Fruit fly (Drosophila melanogaster) whole organism, embryonic: Measurements from ENCODE around the gene drl.

ENCODE experiments used
- Bdp1 ChIP-seq: fragments of 200-800 bp; sonication (Bioruptor generic); optimal IDR thresholded peaks from 3 replicates; lab custom pipeline; 2016; ENCODE audit warnings: missing biosample characterization, missing genetic modification characterization
- CG10147 ChIP-seq: fragments of 200-800 bp; sonication (Bioruptor generic); optimal IDR thresholded peaks from 2 replicates; lab custom pipeline; 2019; ENCODE audit warnings: missing biosample characterization, mild to moderate bottlenecking, missing genetic modification characterization, moderate library complexity
- CG10431 ChIP-seq: fragments of 200-800 bp; sonication (Bioruptor generic); optimal IDR thresholded peaks from 3 replicates; lab custom pipeline; 2018; ENCODE audit warnings: missing biosample characterization, mild to moderate bottlenecking, missing genetic modification characterization
- CG10462 ChIP-seq: fragments of 200-800 bp; sonication (Bioruptor generic); optimal IDR thresholded peaks from 2 replicates; lab custom pipeline; 2016; ENCODE audit warnings: missing biosample characterization, missing genetic modification characterization
- CG10543 ChIP-seq: fragments of 200-800 bp; sonication (Bioruptor generic); optimal IDR thresholded peaks from 3 replicates; lab custom pipeline; 2017; ENCODE audit warnings: missing biosample characterization, mild to moderate bottlenecking, missing genetic modification characterization, moderate library complexity
- CG12391 ChIP-seq: fragments of 200-800 bp; sonication (Bioruptor generic); optimal IDR thresholded peaks from 3 replicates; lab custom pipeline; 2018; ENCODE audit warnings: missing biosample characterization, mild to moderate bottlenecking, missing genetic modification characterization, moderate library complexity
- CG13424 ChIP-seq: fragments of 200-800 bp; sonication (Bioruptor generic); optimal IDR thresholded peaks from 2 replicates; lab custom pipeline; 2019; ENCODE audit warnings: missing biosample characterization, mild to moderate bottlenecking, missing genetic modification characterization, moderate library complexity
- CG13775 ChIP-seq: fragments of 200-800 bp; sonication (Bioruptor generic); optimal IDR thresholded peaks from 3 replicates; lab custom pipeline; 2017; ENCODE audit warnings: missing biosample characterization, mild to moderate bottlenecking, missing genetic modification characterization
- CG14441 ChIP-seq: fragments of 200-800 bp; sonication (Bioruptor generic); IDR thresholded peaks from 2 replicates; pipeline ENCODE4 v1.3.6; 2022; ENCODE audit warnings: missing biosample characterization, missing genetic modification characterization
- CG14710 ChIP-seq: fragments of 200-800 bp; sonication (Bioruptor generic); optimal IDR thresholded peaks from 3 replicates; lab custom pipeline; 2019; ENCODE audit warnings: missing biosample characterization, mild to moderate bottlenecking, missing genetic modification characterization, moderate library complexity
- CG14965 ChIP-seq: fragments of 200-800 bp; sonication (Bioruptor generic); optimal IDR thresholded peaks from 2 replicates; lab custom pipeline; 2016; ENCODE audit warnings: missing biosample characterization, missing genetic modification characterization, borderline replicate concordance
- CG2116 ChIP-seq: fragments of 200-800 bp; sonication (Bioruptor generic); optimal IDR thresholded peaks from 3 replicates; lab custom pipeline; 2018; ENCODE audit warnings: missing biosample characterization, mild to moderate bottlenecking, missing genetic modification characterization
- CG3726 ChIP-seq: fragments of 200-800 bp; sonication (Bioruptor generic); IDR thresholded peaks from 3 replicates; pipeline ENCODE4, ENCODE4 v1.3.6; 2022; ENCODE audit warnings: missing biosample characterization, missing genetic modification characterization
- CG4282 ChIP-seq: fragments of 200-800 bp; sonication (Bioruptor generic); optimal IDR thresholded peaks from 2 replicates; lab custom pipeline; 2016; ENCODE audit warnings: missing biosample characterization, missing genetic modification characterization
- CG5180 ChIP-seq: fragments of 200-800 bp; sonication (Bioruptor generic); optimal IDR thresholded peaks from 3 replicates; lab custom pipeline; 2017; ENCODE audit warnings: missing biosample characterization, missing genetic modification characterization, mild to moderate bottlenecking, moderate library complexity, missing genetic modification reagents
- CG6272 ChIP-seq: fragments of 200-800 bp; sonication (Bioruptor generic); IDR thresholded peaks from 2 replicates; pipeline ENCODE4 v1.3.6; 2022; ENCODE audit warnings: missing biosample characterization, missing genetic modification characterization
- CG9609 ChIP-seq: fragments of 200-800 bp; sonication (Bioruptor generic); optimal IDR thresholded peaks from 3 replicates; lab custom pipeline; 2016; ENCODE audit warnings: missing biosample characterization, missing genetic modification characterization
- Doc3 ChIP-seq: fragments of 200-800 bp; sonication (Bioruptor generic); IDR thresholded peaks from 3 replicates; pipeline ENCODE4 v1.3.6; 2022; ENCODE audit warnings: missing biosample characterization, missing genetic modification characterization; ENCODE audit not compliant: partially characterized antibody
- Dp ChIP-seq: fragments of 200-800 bp; sonication (Bioruptor generic); optimal IDR thresholded peaks from 2 replicates; lab custom pipeline; 2018; ENCODE audit warnings: missing biosample characterization, mild to moderate bottlenecking, missing genetic modification characterization, moderate library complexity
- Eip74EF ChIP-seq, 2 experiments: fragments of 200-800 bp in 1 of 2; fragments of >200 bp in 1 of 2; sonication (Bioruptor generic) in 1 of 2; optimal IDR thresholded peaks; 2 replicates each; lab custom pipeline; 2017 to 2019; ENCODE audit warnings: missing biosample characterization in 2 of 2, missing genetic modification characterization in 2 of 2, mild to moderate bottlenecking in 1 of 2, moderate library complexity in 1 of 2
- Hey ChIP-seq: fragments of 200-800 bp; sonication (Bioruptor generic); optimal IDR thresholded peaks from 3 replicates; lab custom pipeline; 2018; ENCODE audit warnings: missing biosample characterization, mild to moderate bottlenecking, missing genetic modification characterization
- HmgD ChIP-seq: fragments of 200-800 bp; sonication (Bioruptor generic); optimal IDR thresholded peaks from 3 replicates; lab custom pipeline; 2016; ENCODE audit warnings: missing biosample characterization, missing genetic modification characterization
- HmgZ ChIP-seq: fragments of 200-800 bp; sonication (Bioruptor generic); optimal IDR thresholded peaks from 2 replicates; lab custom pipeline; 2018; ENCODE audit warnings: missing biosample characterization, mild to moderate bottlenecking, missing genetic modification characterization
- Meics ChIP-seq: fragments of 200-800 bp; sonication (Bioruptor generic); optimal IDR thresholded peaks from 2 replicates; lab custom pipeline; 2017; ENCODE audit warnings: missing biosample characterization, mild to moderate bottlenecking, missing genetic modification characterization
- Myb ChIP-seq: fragments of 200-800 bp; sonication (Bioruptor generic); optimal IDR thresholded peaks from 2 replicates; lab custom pipeline; 2016; ENCODE audit warnings: missing biosample characterization, missing genetic modification characterization
- NK7.1 ChIP-seq: fragments of 200-800 bp; sonication (Bioruptor generic); optimal IDR thresholded peaks from 3 replicates; lab custom pipeline; 2016; ENCODE audit warnings: missing biosample characterization, missing genetic modification characterization
- NfI ChIP-seq: fragments of 200-800 bp; sonication (Bioruptor generic); optimal IDR thresholded peaks from 3 replicates; lab custom pipeline; 2018; ENCODE audit warnings: missing biosample characterization, mild to moderate bottlenecking, missing genetic modification characterization, moderate library complexity
- Oli ChIP-seq: fragments of 200-800 bp; sonication (Bioruptor generic); optimal IDR thresholded peaks from 2 replicates; lab custom pipeline; 2018; ENCODE audit warnings: missing biosample characterization, mild to moderate bottlenecking, missing genetic modification characterization, moderate library complexity
- Poxn ChIP-seq: fragments of 200-800 bp; sonication (Bioruptor generic); IDR thresholded peaks from 2 replicates; pipeline ENCODE4 v1.3.6; 2022; ENCODE audit warnings: missing biosample characterization, missing genetic modification characterization
- Six4 ChIP-seq: fragments of 200-800 bp; sonication (Bioruptor generic); optimal IDR thresholded peaks from 2 replicates; lab custom pipeline; 2016; ENCODE audit warnings: missing biosample characterization, missing genetic modification characterization
- aop ChIP-seq: fragments of 200-800 bp; sonication (Bioruptor generic); IDR thresholded peaks from 2 replicates; pipeline ENCODE4 v1.3.6; 2022; ENCODE audit warnings: missing biosample characterization, missing genetic modification characterization
- bbx ChIP-seq: fragments of 200-800 bp; sonication (Bioruptor generic); IDR thresholded peaks from 2 replicates; pipeline ENCODE4 v1.3.6; 2022; ENCODE audit warnings: missing biosample characterization, missing genetic modification characterization; ENCODE audit not compliant: partially characterized antibody
- croc ChIP-seq: fragments of 200-800 bp; sonication (Bioruptor generic); conservative IDR thresholded peaks from 3 replicates; pipeline ENCODE4 v1.3.6; 2022; ENCODE audit warnings: missing biosample characterization, missing genetic modification characterization
- danr ChIP-seq: fragments of 200-800 bp; sonication (Bioruptor generic); IDR thresholded peaks from 2 replicates; pipeline ENCODE4 v1.3.6; 2022; ENCODE audit warnings: missing biosample characterization, missing genetic modification characterization
- dpn ChIP-seq, 2 experiments: fragments of 200-800 bp; sonication (Bioruptor generic); optimal IDR thresholded peaks; 3 replicates each; lab custom pipeline; 2016; ENCODE audit warnings: missing biosample characterization in 2 of 2, missing genetic modification characterization in 2 of 2
- ems ChIP-seq: fragments of 200-800 bp; sonication (Bioruptor generic); optimal IDR thresholded peaks from 3 replicates; lab custom pipeline; 2016; ENCODE audit warnings: missing biosample characterization, missing genetic modification characterization
- exex ChIP-seq: fragments of 200-800 bp; sonication (Bioruptor generic); optimal IDR thresholded peaks from 4 replicates; lab custom pipeline; 2018; ENCODE audit warnings: missing biosample characterization, mild to moderate bottlenecking, missing genetic modification characterization, moderate library complexity
- fd3F ChIP-seq: fragments of 200-800 bp; sonication (Bioruptor generic); optimal IDR thresholded peaks from 2 replicates; lab custom pipeline; 2018; ENCODE audit warnings: missing biosample characterization, mild to moderate bottlenecking, missing genetic modification characterization, moderate library complexity
- gce ChIP-seq: fragments of 200-800 bp; sonication (Bioruptor generic); IDR thresholded peaks from 3 replicates; pipeline ENCODE4 v1.3.6; 2022; ENCODE audit warnings: missing biosample characterization, missing genetic modification characterization
- gfzf ChIP-seq: fragments of 200-800 bp; sonication (Bioruptor generic); optimal IDR thresholded peaks from 2 replicates; lab custom pipeline; 2016; ENCODE audit warnings: missing biosample characterization, mild to moderate bottlenecking, missing genetic modification characterization, moderate library complexity
- grn ChIP-seq: fragments of 200-800 bp; sonication (Bioruptor generic); optimal IDR thresholded peaks from 3 replicates; lab custom pipeline; 2017; ENCODE audit warnings: missing biosample characterization, missing genetic modification characterization
- h ChIP-seq: fragments of >200 bp; optimal IDR thresholded peaks from 2 replicates; lab custom pipeline; 2017
- kay ChIP-seq: fragments of 200-800 bp; sonication (Bioruptor generic); optimal IDR thresholded peaks from 2 replicates; lab custom pipeline; 2016; ENCODE audit warnings: missing biosample characterization, missing genetic modification characterization
- pita ChIP-seq: fragments of 200-800 bp; sonication (Bioruptor generic); optimal IDR thresholded peaks from 2 replicates; lab custom pipeline; 2017; ENCODE audit warnings: missing biosample characterization, mild to moderate bottlenecking, missing genetic modification characterization
- pzg ChIP-seq: fragments of 200-800 bp; sonication (Bioruptor generic); optimal IDR thresholded peaks from 3 replicates; lab custom pipeline; 2018; ENCODE audit warnings: missing biosample characterization, mild to moderate bottlenecking, missing genetic modification characterization, moderate library complexity
- sim ChIP-seq: fragments of 200-800 bp; sonication (Bioruptor generic); IDR thresholded peaks from 2 replicates; pipeline ENCODE4 v1.3.6; 2022; ENCODE audit warnings: missing biosample characterization, missing genetic modification characterization
- sna ChIP-seq: fragments of 200-800 bp; sonication (Bioruptor generic); IDR thresholded peaks from 2 replicates; pipeline ENCODE4 v1.3.6; 2022; ENCODE audit warnings: missing biosample characterization, missing genetic modification characterization; ENCODE audit not compliant: partially characterized antibody
- tna ChIP-seq: fragments of 200-800 bp; sonication (Bioruptor generic); IDR thresholded peaks from 2 replicates; pipeline ENCODE4 v1.3.6; 2022; ENCODE audit warnings: missing biosample characterization, missing genetic modification characterization; ENCODE audit not compliant: partially characterized antibody

drl gene

dm6 chr2L:19225984-19226914 is 36.1 kb downstream of the drl start (continued):
- no peak for TF ChIP-seq bbx (GFP tag; lab: Robert Waterston, UW)
- peak; percentile 38 for TF ChIP-seq CG10147 (GFP tag; lab: Kevin White, UChicago)
- peak; percentile 70 for TF ChIP-seq CG9609 (GFP tag; lab: Kevin White, UChicago)
- TF ChIP-seq Poxn (GFP tag; lab: Robert Waterston, UW) = no peak
- TF ChIP-seq Doc3 (GFP tag; lab: Robert Waterston, UW) = no peak
- TF ChIP-seq Meics = no peak
- peak; percentile 71 to 80 for TF ChIP-seq dpn (GFP tag; optimal IDR thresholded peaks at IDR 0.05; lab: Kevin White, UChicago)
- no peak for TF ChIP-seq tna (GFP tag; lab: Robert Waterston, UW)
- no peak for TF ChIP-seq Hey (tag; lab: Kevin White, UChicago)
- TF ChIP-seq CG10462 (GFP tag; lab: Kevin White, UChicago) = peak; percentile 64
- TF ChIP-seq NK7.1 (GFP tag; lab: Kevin White, UChicago) = peak; percentile 35
- peak in 1 of 2 experiments; percentile 72 for TF ChIP-seq Eip74EF (GFP tag; optimal IDR thresholded peaks at IDR 0.05; lab: Kevin White, UChicago)
- TF ChIP-seq NfI (GFP tag; lab: Kevin White, UChicago) = peak; percentile 40
- TF ChIP-seq HmgD (GFP tag; lab: Kevin White, UChicago) = no peak
- TF ChIP-seq Oli (tag; lab: Kevin White, UChicago) = peak; percentile 84
- peak; percentile 67; the same call in 1 of the 3 replicates for TF ChIP-seq CG3726 (GFP tag; lab: Robert Waterston, UW)
- no peak for TF ChIP-seq grn (GFP tag; lab: Kevin White, UChicago)
- TF ChIP-seq CG13424 = peak; percentile 75
- peak; percentile 13 for TF ChIP-seq HmgZ (tag; lab: Kevin White, UChicago)
- TF ChIP-seq ems (GFP tag; lab: Kevin White, UChicago) = peak; percentile 61
- TF ChIP-seq danr (GFP tag; lab: Robert Waterston, UW) = no peak
- TF ChIP-seq CG10431 (GFP tag; lab: Kevin White, UChicago) = peak; percentile 17
- peak; percentile 64 for TF ChIP-seq CG14441 (GFP tag; lab: Robert Waterston, UW)
- no peak for TF ChIP-seq aop
- TF ChIP-seq pita (GFP tag; lab: Kevin White, UChicago) = no peak
- TF ChIP-seq sna (GFP tag; lab: Robert Waterston, UW) = no peak
- TF ChIP-seq sim (GFP tag; lab: Robert Waterston, UW) = no peak; the same call in 1 of the 2 replicates
- peak; percentile 58 for TF ChIP-seq kay (GFP tag; lab: Kevin White, UChicago)
- TF ChIP-seq CG4282 = no peak
- peak; percentile 50 for TF ChIP-seq CG6272 (GFP tag; lab: Robert Waterston, UW)
- TF ChIP-seq gfzf (GFP tag; lab: Kevin White, UChicago) = no peak
- peak; percentile 82 for TF ChIP-seq CG13775 (GFP tag; lab: Kevin White, UChicago)
- TF ChIP-seq fd3F (GFP tag; lab: Kevin White, UChicago) = no peak
- TF ChIP-seq CG10543 = no peak
- no peak for TF ChIP-seq pzg (GFP tag; lab: Kevin White, UChicago)
- peak; percentile 75 for TF ChIP-seq Six4 (GFP tag; lab: Kevin White, UChicago)
- TF ChIP-seq croc (GFP tag; lab: Robert Waterston, UW) = peak; percentile 85
- peak; percentile 35 for TF ChIP-seq CG14965 (GFP tag; lab: Kevin White, UChicago)
- TF ChIP-seq Myb (GFP tag; lab: Kevin White, UChicago) = peak; percentile 9
- TF ChIP-seq CG2116 (GFP tag; lab: Kevin White, UChicago) = peak; percentile 30
- TF ChIP-seq Bdp1 (GFP tag; lab: Kevin White, UChicago) = peak; percentile 58
- no peak for TF ChIP-seq Dp (GFP tag; lab: Kevin White, UChicago)
- TF ChIP-seq exex (tag; lab: Kevin White, UChicago) = no peak
- TF ChIP-seq gce (GFP tag; lab: Robert Waterston, UW) = peak; percentile 64; the same call in 1 of the 3 replicates
- TF ChIP-seq CG12391 (tag; lab: Kevin White, UChicago) = peak; percentile 86
- no peak for TF ChIP-seq CG5180 (GFP tag; lab: Kevin White, UChicago)
- peak; percentile 80 for TF ChIP-seq CG14710
- TF ChIP-seq h (lab: Kevin White, UChicago) = no peak
